Fruit fly (Drosophila melanogaster) whole organism, embryonic: ENCODE results near the gene Mdh1.

Experiments
- ATbp ChIP-seq: fragments of 200-800 bp; sonication (Bioruptor generic); optimal IDR thresholded peaks from 2 replicates; lab custom pipeline; 2017; ENCODE audit warnings: missing biosample characterization, mild to moderate bottlenecking, missing genetic modification characterization, missing genetic modification reagents
- Bteb2 ChIP-seq: fragments of 200-800 bp; sonication (Bioruptor generic); optimal IDR thresholded peaks from 2 replicates; lab custom pipeline; 2016; ENCODE audit warnings: missing biosample characterization, missing genetic modification characterization
- CG10431 ChIP-seq: fragments of 200-800 bp; sonication (Bioruptor generic); optimal IDR thresholded peaks from 3 replicates; lab custom pipeline; 2018; ENCODE audit warnings: missing biosample characterization, mild to moderate bottlenecking, missing genetic modification characterization
- CG10543 ChIP-seq: fragments of 200-800 bp; sonication (Bioruptor generic); optimal IDR thresholded peaks from 3 replicates; lab custom pipeline; 2017; ENCODE audit warnings: missing biosample characterization, mild to moderate bottlenecking, missing genetic modification characterization, moderate library complexity
- CG11398 ChIP-seq: fragments of 200-800 bp; sonication (Bioruptor generic); optimal IDR thresholded peaks from 2 replicates; lab custom pipeline; 2016; ENCODE audit warnings: missing biosample characterization, missing genetic modification characterization
- CG13123 ChIP-seq: fragments of 200-800 bp; sonication (Bioruptor generic); optimal IDR thresholded peaks from 2 replicates; lab custom pipeline; 2016; ENCODE audit warnings: missing biosample characterization, missing genetic modification characterization
- CG15514 ChIP-seq: fragments of 200-800 bp; sonication (Bioruptor generic); optimal IDR thresholded peaks from 3 replicates; lab custom pipeline; 2017; ENCODE audit warnings: missing biosample characterization, missing genetic modification characterization, mild to moderate bottlenecking, moderate library complexity, missing genetic modification reagents
- CG1603 ChIP-seq: fragments of 200-800 bp; sonication (Bioruptor generic); optimal IDR thresholded peaks from 2 replicates; lab custom pipeline; 2019; ENCODE audit warnings: missing biosample characterization, mild to moderate bottlenecking, missing genetic modification characterization, moderate library complexity
- CG16815 ChIP-seq: fragments of 200-800 bp; sonication (Bioruptor generic); optimal IDR thresholded peaks from 3 replicates; lab custom pipeline; 2017; ENCODE audit warnings: missing biosample characterization, mild to moderate bottlenecking, missing genetic modification characterization
- CG17186 ChIP-seq: fragments of 200-800 bp; sonication (Bioruptor generic); optimal IDR thresholded peaks from 3 replicates; lab custom pipeline; 2017; ENCODE audit warnings: missing biosample characterization, missing genetic modification reagents, missing genetic modification characterization
- CG18011 ChIP-seq: fragments of 200-800 bp; sonication (Bioruptor generic); optimal IDR thresholded peaks from 2 replicates; lab custom pipeline; 2017; ENCODE audit warnings: missing biosample characterization, missing genetic modification characterization, mild to moderate bottlenecking, moderate library complexity, missing genotype
- CG32532 ChIP-seq: fragments of 200-800 bp; sonication (Bioruptor generic); IDR thresholded peaks from 2 replicates; pipeline ENCODE4 v1.3.6; 2022; ENCODE audit warnings: missing biosample characterization, missing genetic modification characterization
- CG32767 ChIP-seq: fragments of 200-800 bp; sonication (Bioruptor generic); IDR thresholded peaks from 2 replicates; pipeline ENCODE4 v1.3.6; 2022; ENCODE audit warnings: missing biosample characterization, missing genetic modification characterization
- CG3726 ChIP-seq: fragments of 200-800 bp; sonication (Bioruptor generic); IDR thresholded peaks from 3 replicates; pipeline ENCODE4, ENCODE4 v1.3.6; 2022; ENCODE audit warnings: missing biosample characterization, missing genetic modification characterization
- CG8281 ChIP-seq: fragments of 200-800 bp; sonication (Bioruptor generic); optimal IDR thresholded peaks from 2 replicates; lab custom pipeline; 2018; ENCODE audit warnings: missing biosample characterization, mild to moderate bottlenecking, missing genetic modification characterization, moderate library complexity
- CG8290 ChIP-seq, 3 experiments: fragments of 200-800 bp; sonication (Bioruptor generic); optimal IDR thresholded peaks; 2 replicates each; lab custom pipeline; 2016 to 2019; ENCODE audit warnings: missing biosample characterization in 3 of 3, missing genetic modification characterization in 3 of 3, mild to moderate bottlenecking in 2 of 3, moderate library complexity in 1 of 3
- CG9609 ChIP-seq: fragments of 200-800 bp; sonication (Bioruptor generic); optimal IDR thresholded peaks from 3 replicates; lab custom pipeline; 2016; ENCODE audit warnings: missing biosample characterization, missing genetic modification characterization
- CrebB ChIP-seq: fragments of 200-800 bp; sonication (Bioruptor generic); optimal IDR thresholded peaks from 3 replicates; lab custom pipeline; 2018; ENCODE audit warnings: missing biosample characterization, mild to moderate bottlenecking, missing genetic modification characterization
- ERR ChIP-seq: fragments of 200-800 bp; sonication (Bioruptor generic); optimal IDR thresholded peaks from 2 replicates; lab custom pipeline; 2016; ENCODE audit warnings: missing biosample characterization, missing genetic modification characterization
- Ets65A ChIP-seq: fragments of 200-800 bp; sonication (Bioruptor generic); peaks from one replicate; lab custom pipeline; 2016; ENCODE audit warnings: missing biosample characterization, missing genetic modification characterization
- H15 ChIP-seq: fragments of 200-800 bp; sonication (Bioruptor generic); IDR thresholded peaks from 3 replicates; pipeline ENCODE4 v1.3.6; 2022; ENCODE audit warnings: missing biosample characterization, missing genetic modification characterization
- HLH4C ChIP-seq: fragments of 200-800 bp; sonication (Bioruptor generic); IDR thresholded peaks from 3 replicates; pipeline ENCODE4 v1.3.6; 2022; ENCODE audit warnings: missing biosample characterization, missing genetic modification characterization; ENCODE audit not compliant: partially characterized antibody
- HLHmδ ChIP-seq: fragments of 200-800 bp; sonication (Bioruptor generic); optimal IDR thresholded peaks from 2 replicates; lab custom pipeline; 2018; ENCODE audit warnings: missing biosample characterization, mild to moderate bottlenecking, missing genetic modification characterization, moderate library complexity
- Hand ChIP-seq: fragments of 200-800 bp; sonication (Bioruptor generic); optimal IDR thresholded peaks from 2 replicates; lab custom pipeline; 2017; ENCODE audit warnings: mild to moderate bottlenecking, missing biosample characterization, missing genetic modification reagents, missing genetic modification characterization
- Lhr ChIP-seq: fragments of 200-800 bp; sonication (Bioruptor generic); optimal IDR thresholded peaks from 3 replicates; lab custom pipeline; 2017; ENCODE audit warnings: mild to moderate bottlenecking, missing biosample characterization, missing genetic modification reagents, missing genetic modification characterization
- MBD-R2 ChIP-seq: fragments of 200-800 bp; sonication (Bioruptor generic); IDR thresholded peaks from 2 replicates; pipeline ENCODE4 v1.3.6; 2022; ENCODE audit warnings: missing biosample characterization, missing genetic modification characterization
- NFAT ChIP-seq: fragments of 200-800 bp; sonication (Bioruptor generic); IDR thresholded peaks from 2 replicates; pipeline ENCODE4 v1.3.6; 2022; ENCODE audit warnings: missing biosample characterization, missing genetic modification characterization
- Rx ChIP-seq: fragments of 200-800 bp; sonication (Bioruptor generic); IDR thresholded peaks from 2 replicates; pipeline ENCODE4 v1.3.6; 2022; ENCODE audit warnings: missing biosample characterization, missing genetic modification characterization
- Sry-β ChIP-seq: fragments of 200-800 bp; sonication (Bioruptor generic); optimal IDR thresholded peaks from 2 replicates; lab custom pipeline; 2018; ENCODE audit warnings: missing biosample characterization, mild to moderate bottlenecking, missing genetic modification characterization, moderate library complexity
- Trl ChIP-seq, 3 experiments: fragments of >200 bp in 2 of 3; fragments of 200-800 bp in 1 of 3; sonication (Bioruptor generic) in 1 of 3; optimal IDR thresholded peaks; 2 replicates in 1 of 3; 3 replicates in 2 of 3; lab custom pipeline; 2016 to 2017; ENCODE audit warnings: missing biosample characterization in 1 of 3, missing genetic modification characterization in 1 of 3
- ab ChIP-seq: fragments of 200-800 bp; sonication (Bioruptor generic); optimal IDR thresholded peaks from 2 replicates; lab custom pipeline; 2016; ENCODE audit warnings: missing biosample characterization, missing genetic modification characterization
- ac ChIP-seq: fragments of 200-800 bp; sonication (Bioruptor generic); optimal IDR thresholded peaks from 3 replicates; lab custom pipeline; 2017; ENCODE audit warnings: missing biosample characterization, mild to moderate bottlenecking, missing genetic modification characterization
- bcd ChIP-seq: fragments of 200-800 bp; sonication (Bioruptor generic); optimal IDR thresholded peaks from 2 replicates; lab custom pipeline; 2017; ENCODE audit warnings: missing biosample characterization, mild to moderate bottlenecking, missing genetic modification characterization
- en ChIP-seq: fragments of 200-800 bp; sonication (Bioruptor generic); optimal IDR thresholded peaks from 2 replicates; lab custom pipeline; 2016; ENCODE audit warnings: missing biosample characterization, missing genetic modification characterization
- exex ChIP-seq: fragments of 200-800 bp; sonication (Bioruptor generic); optimal IDR thresholded peaks from 4 replicates; lab custom pipeline; 2018; ENCODE audit warnings: missing biosample characterization, mild to moderate bottlenecking, missing genetic modification characterization, moderate library complexity
- klu ChIP-seq: fragments of 200-800 bp; sonication (Bioruptor generic); IDR thresholded peaks from 2 replicates; pipeline ENCODE4 v1.3.6; 2022; ENCODE audit warnings: missing biosample characterization, missing genetic modification characterization
- knrl ChIP-seq: fragments of 200-800 bp; sonication (Bioruptor generic); IDR thresholded peaks from 3 replicates; pipeline ENCODE4 v1.3.6; 2022; ENCODE audit warnings: missing biosample characterization, missing genetic modification characterization; ENCODE audit not compliant: partially characterized antibody
- lilli ChIP-seq: fragments of 200-800 bp; sonication (Bioruptor generic); optimal IDR thresholded peaks from 3 replicates; lab custom pipeline; 2016; ENCODE audit warnings: missing biosample characterization, missing genetic modification characterization
- lov ChIP-seq, 2 experiments: fragments of 200-800 bp in 1 of 2; fragments of >200 bp in 1 of 2; sonication (Bioruptor generic) in 1 of 2; IDR thresholded peaks in 1 of 2; optimal IDR thresholded peaks in 1 of 2; 2 replicates in 1 of 2; 3 replicates in 1 of 2; pipeline versions ENCODE4 v1.3.6 to Lab custom; 2017 to 2022; ENCODE audit warnings: missing biosample characterization in 1 of 2, missing genetic modification characterization in 1 of 2
- odd ChIP-seq: fragments of 200-800 bp; sonication (Bioruptor generic); optimal IDR thresholded peaks from 2 replicates; lab custom pipeline; 2017; ENCODE audit warnings: missing biosample characterization, mild to moderate bottlenecking, missing genetic modification characterization
- pho ChIP-seq: fragments of 200-800 bp; sonication (Bioruptor generic); optimal IDR thresholded peaks from 2 replicates; lab custom pipeline; 2016; ENCODE audit warnings: missing biosample characterization, missing genetic modification characterization
- repo ChIP-seq: fragments of 200-800 bp; sonication (Bioruptor generic); optimal IDR thresholded peaks from 2 replicates; lab custom pipeline; 2016; ENCODE audit warnings: missing biosample characterization, missing genetic modification characterization
- sqz ChIP-seq: fragments of 200-800 bp; sonication (Bioruptor generic); optimal IDR thresholded peaks from 3 replicates; lab custom pipeline; 2018; ENCODE audit warnings: missing biosample characterization, mild to moderate bottlenecking, missing genetic modification characterization
- tll ChIP-seq, 2 experiments: fragments of 200-800 bp in 1 of 2; fragments of >200 bp in 1 of 2; sonication (Bioruptor generic) in 1 of 2; optimal IDR thresholded peaks; 2 replicates each; lab custom pipeline; 2017 to 2019; ENCODE audit warnings: missing biosample characterization in 2 of 2, missing genetic modification characterization in 2 of 2, mild to moderate bottlenecking in 1 of 2, moderate library complexity in 1 of 2
- tup ChIP-seq: fragments of 200-800 bp; sonication (Bioruptor generic); optimal IDR thresholded peaks from 2 replicates; lab custom pipeline; 2016; ENCODE audit warnings: missing biosample characterization, mild to moderate bottlenecking, missing genetic modification characterization, moderate library complexity
- wek ChIP-seq: fragments of 200-800 bp; sonication (Bioruptor generic); optimal IDR thresholded peaks from 3 replicates; lab custom pipeline; 2018; ENCODE audit warnings: missing biosample characterization, mild to moderate bottlenecking, missing genetic modification characterization, moderate library complexity
- zen ChIP-seq: fragments of 200-800 bp; sonication (Bioruptor generic); optimal IDR thresholded peaks from 3 replicates; lab custom pipeline; 2018; ENCODE audit warnings: missing biosample characterization, mild to moderate bottlenecking, missing genetic modification characterization, moderate library complexity

The Mdh1 gene

DNA sequence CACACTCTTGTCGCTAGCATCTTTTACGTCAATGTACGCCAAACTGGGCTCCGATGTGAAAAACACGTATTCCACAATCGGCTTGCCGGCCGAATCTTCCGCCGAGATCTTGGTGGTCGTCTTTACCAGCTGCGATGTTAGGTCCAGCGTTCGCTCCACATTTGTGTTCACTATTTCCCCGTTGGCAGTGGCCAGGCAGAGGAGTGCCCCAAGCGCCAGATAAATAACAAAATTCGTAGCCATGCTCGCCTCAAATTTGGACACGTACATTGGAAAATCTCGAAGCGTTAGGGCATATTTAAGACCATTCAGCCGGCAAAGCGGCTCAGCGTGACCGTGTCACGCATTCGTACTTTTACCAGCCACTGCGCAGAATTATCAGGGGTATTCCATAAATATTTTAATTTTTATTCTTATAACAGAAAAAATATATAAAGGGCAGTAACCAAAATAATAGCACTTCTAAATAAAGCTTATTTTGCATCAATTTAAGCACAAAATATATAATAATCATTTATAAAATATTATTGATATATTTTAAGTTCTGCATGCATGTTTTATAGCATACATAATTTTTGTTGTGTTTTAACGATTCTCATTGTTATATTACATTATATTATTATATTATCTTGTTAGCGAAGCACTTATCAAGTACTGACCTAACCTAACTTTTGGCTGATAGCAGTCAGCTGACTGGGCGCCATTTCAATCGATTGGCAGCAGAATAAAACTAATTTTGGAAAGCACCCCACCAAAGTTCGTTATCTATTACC lies 20.5 kb downstream of the Mdh1 start, which contains the start of the genes CG33303 and dpr19 (continued):
- TF ChIP-seq sqz (GFP tag; lab: Kevin White, UChicago) (no peak), ac (no peak), HLHmδ (no peak), CG11398 (no peak), CG8281 (peak; percentile 4), bcd (GFP tag; lab: Kevin White, UChicago) (peak; percentile 65), Lhr (GFP tag; lab: Kevin White, UChicago) (peak; percentile 55), klu (GFP tag; lab: Robert Waterston, UW) (no peak), tll (GFP tag; optimal IDR thresholded peaks at IDR 0.05; lab: Kevin White, UChicago) (no peak), CG18011 (GFP tag; lab: Kevin White, UChicago) (no peak), HLH4C (GFP tag; lab: Robert Waterston, UW) (no peak), Trl (optimal IDR thresholded peaks at IDR 0.05; lab: Kevin White, UChicago) (no peak), Trl (GFP tag; optimal IDR thresholded peaks at IDR 0.05; lab: Kevin White, UChicago) (no peak), NFAT (GFP tag; lab: Robert Waterston, UW) (no peak), CG15514 (GFP tag; lab: Kevin White, UChicago) (peak; percentile 69), ab (no peak), ATbp (GFP tag; lab: Kevin White, UChicago) (peak; percentile 71), odd (GFP tag; lab: Kevin White, UChicago) (peak; percentile 53), CG10431 (peak; percentile 46), lilli (GFP tag; lab: Kevin White, UChicago) (peak; percentile 12), CG17186 (GFP tag; lab: Kevin White, UChicago) (no peak), repo (GFP tag; lab: Kevin White, UChicago) (no peak), pho (GFP tag; lab: Kevin White, UChicago) (no peak), H15 (GFP tag; lab: Robert Waterston, UW) (no peak), knrl (GFP tag; lab: Robert Waterston, UW) (no peak), CG10543 (no peak), Rx (no peak), wek (GFP tag; lab: Kevin White, UChicago) (peak; percentile 95), MBD-R2 (peak; percentile 78), Sry-β (GFP tag; lab: Kevin White, UChicago) (no peak), CG16815 (GFP tag; lab: Kevin White, UChicago) (no peak), CG13123 (GFP tag; lab: Kevin White, UChicago) (peak; percentile 50), zen (peak; percentile 64), en (GFP tag; lab: Kevin White, UChicago) (no peak), lov (optimal IDR thresholded peaks at IDR 0.05; lab: Kevin White, UChicago) (no peak), lov (GFP tag; IDR thresholded peaks at IDR 0.05; lab: Robert Waterston, UW) (no peak), CG1603 (tag; lab: Kevin White, UChicago) (peak; percentile 16), ERR (GFP tag; lab: Kevin White, UChicago) (no peak), Ets65A (GFP tag; lab: Kevin White, UChicago) (no peak), CG32532 (GFP tag; lab: Robert Waterston, UW) (peak; percentile 82), CG32767 (GFP tag; lab: Robert Waterston, UW) (peak; percentile 73; the same call in 1 of the 2 replicates), Hand (GFP tag; lab: Kevin White, UChicago) (peak; percentile 31), CG9609 (GFP tag; lab: Kevin White, UChicago) (no peak), Bteb2 (GFP tag; lab: Kevin White, UChicago) (no peak), CG8290 (GFP tag; optimal IDR thresholded peaks at IDR 0.05; lab: Kevin White, UChicago) (peak; percentile 73), CG8290 (tag; optimal IDR thresholded peaks at IDR 0.05; lab: Kevin White, UChicago) (no peak), CrebB (tag; lab: Kevin White, UChicago) (peak; percentile 29), tup (GFP tag; lab: Kevin White, UChicago) (no peak), CG3726 (GFP tag; lab: Robert Waterston, UW) (peak; percentile 51; the same call in 1 of the 3 replicates), exex (no peak)
